Worm (Caenorhabditis elegans) whole organism, L4 larva: Measurements from ENCODE around the gene nlp-27.

Experiments used
- jun-1 ChIP-seq: fragments of 150-350 bp; optimal IDR thresholded peaks from 2 replicates; lab custom pipeline; 2014; ENCODE audit warnings: missing biosample characterization, missing genetic modification reagents, missing genetic modification characterization
- lin-13 ChIP-seq: fragments of 150-350 bp; optimal IDR thresholded peaks from 2 replicates; lab custom pipeline; 2014; ENCODE audit warnings: missing biosample characterization, missing genetic modification reagents, missing genetic modification characterization
- mdt-29 ChIP-seq: fragments of 200-800 bp; sonication (Bioruptor generic); IDR thresholded peaks from 2 replicates; pipeline ENCODE4 v1.3.6; 2022; ENCODE audit warnings: missing genetic modification reagents, missing genetic modification characterization, missing compliant biosample characterization
- mep-1 ChIP-seq: fragments of 150-350 bp; sonication (generic microtip); optimal IDR thresholded peaks from 3 replicates; lab custom pipeline; 2014; ENCODE audit warnings: missing biosample characterization, missing genetic modification characterization
- mxl-2 ChIP-seq: fragments of 200-800 bp; sonication (Bioruptor generic); conservative IDR thresholded peaks from 2 replicates; pipeline ENCODE4 v1.3.6; 2022; ENCODE audit warnings: missing genetic modification reagents, missing genetic modification characterization, missing compliant biosample characterization
- nhr-111 ChIP-seq: fragments of 200-800 bp; sonication (Bioruptor generic); optimal IDR thresholded peaks from 2 replicates; lab custom pipeline; 2018; ENCODE audit warnings: mild to moderate bottlenecking, missing genetic modification characterization, missing compliant biosample characterization

- no peak for TF ChIP-seq mxl-2 (GFP tag; lab: Robert Waterston, UW)
- no peak for TF ChIP-seq nhr-111 (GFP tag; lab: Kevin White, UChicago)
- TF ChIP-seq mdt-29: no peak
- TF ChIP-seq lin-13 (GFP tag; lab: Kevin White, UChicago): no peak
- TF ChIP-seq jun-1 (tag; lab: Kevin White, UChicago): no peak
- TF ChIP-seq mep-1 (tag; lab: Kevin White, UChicago): no peak
Measured at ce11 chrV:3979819-3980218, 9.4 kb upstream of the nlp-27 start, which contains the start of gene nlp-31.
